Fruit fly (Drosophila melanogaster): ENCODE results near the gene vilya.

Gene vilya

DNA sequence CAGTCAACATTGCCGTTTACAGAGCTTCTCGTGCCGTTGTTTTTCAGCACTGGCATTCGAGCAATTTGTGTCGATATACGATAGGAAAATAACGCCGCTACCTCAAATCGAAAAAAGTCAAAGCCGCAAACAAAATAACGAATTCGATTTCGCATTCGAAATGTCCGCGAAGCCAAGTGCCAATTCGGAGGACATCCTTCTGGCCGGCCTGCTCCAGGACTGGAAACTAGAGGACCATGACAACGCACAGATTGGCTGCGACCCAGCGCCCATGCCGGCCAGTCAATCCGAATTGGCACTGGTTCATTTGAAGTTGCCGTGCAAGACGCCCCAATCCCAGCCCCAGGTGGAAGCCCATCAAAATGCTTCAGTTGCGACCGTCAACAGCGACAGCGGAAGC, 11.7 kb upstream of the vilya start (continued):
- TF ChIP-seq Lpt (GFP tag; optimal IDR thresholded peaks at IDR 0.05) (no peak), Rfx (GFP tag; IDR thresholded peaks at IDR 0.05) (peak; percentile 50), Dref (GFP tag; IDR thresholded peaks at IDR 0.05) (peak; percentile 63), zf30C (GFP tag; optimal IDR thresholded peaks at IDR 0.05) (no peak), Dp (GFP tag; optimal IDR thresholded peaks at IDR 0.05) (peak; percentile 71), Opbp (GFP tag; IDR thresholded peaks at IDR 0.05; ENCODE audit: partially characterized antibody) (peak; percentile 28; the same call in 1 of the 3 replicates), ara (GFP tag; IDR thresholded peaks at IDR 0.05) (0 out of 2 replicates have a peak, but pooled peaks have one; percentile 26), Max (GFP tag; optimal IDR thresholded peaks at IDR 0.05) (no peak), hbn (GFP tag; IDR thresholded peaks at IDR 0.05; ENCODE audit: partially characterized antibody) (0 out of 2 replicates have a peak, but pooled peaks have one; percentile 20), cad (GFP tag; optimal IDR thresholded peaks at IDR 0.05) (no peak), Ets65A (GFP tag) (peak; percentile 64), CG14014 (GFP tag; IDR thresholded peaks at IDR 0.05) (no peak), org-1 (GFP tag; optimal IDR thresholded peaks at IDR 0.05) (no peak), CG32532 (GFP tag; IDR thresholded peaks at IDR 0.05) (no peak), CG12744 (GFP tag; optimal IDR thresholded peaks at IDR 0.05) (no peak), ssp (GFP tag; IDR thresholded peaks at IDR 0.05) (0 out of 2 replicates have a peak, but pooled peaks have one; percentile 8), C15 (GFP tag; IDR thresholded peaks at IDR 0.05) (no peak), CG34224 (GFP tag; IDR thresholded peaks at IDR 0.05; ENCODE audit: partially characterized antibody) (peak; percentile 37; the same call in 1 of the 3 replicates), vvl (GFP tag; IDR thresholded peaks at IDR 0.05) (0 out of 2 replicates have a peak, but pooled peaks have one; percentile 15), CG7357 (GFP tag; IDR thresholded peaks at IDR 0.05) (no peak), CG15514 (GFP tag; optimal IDR thresholded peaks at IDR 0.05) (peak; percentile 98), CG10267 (tag; optimal IDR thresholded peaks at IDR 0.05) (peak; percentile 49), MBD-R2 (GFP tag; IDR thresholded peaks at IDR 0.05) (peak; percentile 54), CG16813 (GFP tag; IDR thresholded peaks at IDR 0.05; ENCODE audit: partially characterized antibody) (peak; percentile 41; the same call in 1 of the 3 replicates), lilli (GFP tag; optimal IDR thresholded peaks at IDR 0.05) (peak; percentile 14), CG7963 (GFP tag; IDR thresholded peaks at IDR 0.05; ENCODE audit: partially characterized antibody) (0 out of 3 replicates have a peak, but pooled peaks have one; percentile 5), knrl (GFP tag; IDR thresholded peaks at IDR 0.05; ENCODE audit: partially characterized antibody) (peak; percentile 64), br (optimal IDR thresholded peaks at IDR 0.05) (no peak), CG34376 (GFP tag; optimal IDR thresholded peaks at IDR 0.05) (no peak), hth (optimal IDR thresholded peaks at IDR 0.05) (no peak), kni (GFP tag; optimal IDR thresholded peaks at IDR 0.05) (no peak), Usf (GFP tag; optimal IDR thresholded peaks at IDR 0.05) (no peak), Six4 (GFP tag; optimal IDR thresholded peaks at IDR 0.05) (no peak), CG1529 (GFP tag; optimal IDR thresholded peaks at IDR 0.05) (no peak), ewg (GFP tag; optimal IDR thresholded peaks at IDR 0.05) (no peak), Oaz (GFP tag; IDR thresholded peaks at IDR 0.05) (no peak), CG3995 (GFP tag; optimal IDR thresholded peaks at IDR 0.05) (peak; percentile 85), Doc3 (GFP tag; IDR thresholded peaks at IDR 0.05; ENCODE audit: partially characterized antibody) (0 out of 3 replicates have a peak, but pooled peaks have one; percentile 36), tio (GFP tag; optimal IDR thresholded peaks at IDR 0.05) (no peak), CG3407 (GFP tag; optimal IDR thresholded peaks at IDR 0.05) (no peak), yki (optimal IDR thresholded peaks at IDR 0.05) (no peak), lmd (GFP tag; IDR thresholded peaks at IDR 0.05) (peak; percentile 19; the same call in 1 of the 2 replicates)

- TF ChIP-seq Asciz (GFP tag; optimal IDR thresholded peaks at IDR 0.05) (no peak), Dip3 (GFP tag; optimal IDR thresholded peaks at IDR 0.05) (peak; percentile 24), mam (GFP tag; optimal IDR thresholded peaks at IDR 0.05) (peak; percentile 35), CG12942 (GFP tag; optimal IDR thresholded peaks at IDR 0.05) (no peak), sr (GFP tag; IDR thresholded peaks at IDR 0.05) (no peak), CG10267 (tag; optimal IDR thresholded peaks at IDR 0.05) (peak; percentile 9), shn (GFP tag; optimal IDR thresholded peaks at IDR 0.05) (no peak), Neu2 (GFP tag; optimal IDR thresholded peaks at IDR 0.05; ENCODE audit: borderline replicate concordance) (peak; percentile 78), trh (GFP tag; optimal IDR thresholded peaks at IDR 0.05) (no peak), Eip74EF (GFP tag; optimal IDR thresholded peaks at IDR 0.05) (no peak), amos (GFP tag; IDR thresholded peaks at IDR 0.05; ENCODE audit: partially characterized antibody) (peak; percentile 77), CG15479 (GFP tag; optimal IDR thresholded peaks at IDR 0.05) (no peak), Elba2 (GFP tag; optimal IDR thresholded peaks at IDR 0.05) (peak; percentile 12)
Observed at dm6 chrX:2720122-2720521, 6.4 kb upstream of the vilya start, which contains the start of gene CG2701. CG2701 (minus strand) TSS chrX:2720327.
